Fruit fly (Drosophila melanogaster) S2 (cell line): Measurements from ENCODE around the gene CG44303.

Source experiments
- CG8478 ChIP-seq: fragments of >200 bp; optimal IDR thresholded peaks from 2 replicates; lab custom pipeline; 2018
- CTCF ChIP-seq, 2 experiments: fragments of >200 bp; optimal IDR thresholded peaks; 2 replicates each; lab custom pipeline; 2018

- no peak for TF ChIP-seq CTCF (optimal IDR thresholded peaks at IDR 0.05; lab: Kevin White, UChicago)
- TF ChIP-seq CG8478 (lab: Kevin White, UChicago): no peak
Observed at dm6 chrX:6699255-6699885, 12.2 kb upstream of the CG44303 start, which contains the start of gene CG14441.
